Worm (Caenorhabditis elegans) whole organism, young adult: ENCODE data around the gene Y16B4A.2.

Experiments
- B0261.1 ChIP-seq: sonication (generic microtip); optimal IDR thresholded peaks from 2 replicates; lab custom pipeline; 2016; ENCODE audit warnings: mild to moderate bottlenecking, missing genetic modification characterization, moderate library complexity, missing compliant biosample characterization
- C17E4.6 ChIP-seq: fragments of 200-800 bp; sonication (Bioruptor generic); IDR thresholded peaks from 2 replicates; pipeline ENCODE4 v1.3.6; 2022; ENCODE audit warnings: missing genetic modification reagents, missing genetic modification characterization, missing compliant biosample characterization
- D2030.7 ChIP-seq: fragments of 200-800 bp; sonication (Bioruptor generic); IDR thresholded peaks from 2 replicates; pipeline ENCODE4 v1.3.6; 2022; ENCODE audit warnings: missing genetic modification reagents, missing genetic modification characterization, missing compliant biosample characterization
- F33H1.4 ChIP-seq: fragments of 200-800 bp; sonication (Bioruptor generic); IDR thresholded peaks from 2 replicates; pipeline ENCODE4 v1.3.6; 2022; ENCODE audit warnings: missing genetic modification reagents, missing genetic modification characterization, missing compliant biosample characterization
- F37B4.10 ChIP-seq: fragments of 200-800 bp; sonication (Bioruptor generic); IDR thresholded peaks from 2 replicates; pipeline ENCODE4 v1.3.6; 2022; ENCODE audit warnings: missing genetic modification characterization, missing compliant biosample characterization
- F55B11.4 ChIP-seq: sonication (generic microtip); optimal IDR thresholded peaks from 2 replicates; lab custom pipeline; 2016; ENCODE audit warnings: missing compliant biosample characterization, missing genetic modification characterization, borderline replicate concordance; ENCODE audit not compliant: insufficient read depth
- F57A8.1 ChIP-seq: fragments of 200-800 bp; sonication (Bioruptor generic); optimal IDR thresholded peaks from 2 replicates; lab custom pipeline; 2018; ENCODE audit warnings: mild to moderate bottlenecking, missing genetic modification characterization, moderate library complexity, missing compliant biosample characterization
- F57C9.4 ChIP-seq: sonication (generic microtip); optimal IDR thresholded peaks from 2 replicates; lab custom pipeline; 2017; ENCODE audit warnings: mild to moderate bottlenecking, missing genetic modification characterization, missing compliant biosample characterization
- ama-1 ChIP-seq, 3 experiments: fragments of 150-350 bp in 1 of 3; sonication (generic microtip) in 2 of 3; optimal IDR thresholded peaks; 2 replicates each; lab custom pipeline; 2014 to 2018; ENCODE audit warnings: missing biosample characterization in 2 of 3, missing genetic modification characterization in 2 of 3, missing genetic modification reagents in 2 of 3
- bed-2 ChIP-seq: fragments of 200-800 bp; sonication (Bioruptor generic); IDR thresholded peaks from 2 replicates; pipeline ENCODE4 v1.3.6; 2022; ENCODE audit warnings: missing genetic modification reagents, missing genetic modification characterization, missing compliant biosample characterization
- cebp-1 ChIP-seq, 2 experiments: fragments of 200-800 bp in 1 of 2; sonication (Bioruptor generic) in 1 of 2; sonication (generic microtip) in 1 of 2; IDR thresholded peaks in 1 of 2; optimal IDR thresholded peaks in 1 of 2; 2 replicates each; pipeline versions ENCODE4 v1.3.6 to Lab custom; 2017 to 2022; ENCODE audit warnings: missing compliant biosample characterization in 2 of 2, missing genetic modification characterization in 2 of 2, mild to moderate bottlenecking in 1 of 2, missing genetic modification reagents in 1 of 2, moderate library complexity in 1 of 2
- ceh-100 ChIP-seq: fragments of 200-800 bp; sonication (Bioruptor generic); IDR thresholded peaks from 2 replicates; pipeline ENCODE4 v1.3.6; 2022; ENCODE audit warnings: missing genetic modification reagents, missing genetic modification characterization, missing compliant biosample characterization
- chd-7 ChIP-seq: sonication (generic microtip); optimal IDR thresholded peaks from 2 replicates; lab custom pipeline; 2016; ENCODE audit warnings: mild to moderate bottlenecking, missing genetic modification characterization, moderate library complexity, missing compliant biosample characterization
- egl-44 ChIP-seq: fragments of 200-800 bp; sonication (Bioruptor generic); IDR thresholded peaks from 2 replicates; pipeline ENCODE4 v1.3.6; 2022; ENCODE audit warnings: missing genetic modification reagents, missing genetic modification characterization, missing compliant biosample characterization
- hmg-1.2 ChIP-seq: fragments of 200-800 bp; sonication (Bioruptor generic); IDR thresholded peaks from 2 replicates; pipeline ENCODE4 v1.3.6; 2022; ENCODE audit warnings: missing genetic modification reagents, missing genetic modification characterization, missing compliant biosample characterization
- hmg-20 ChIP-seq: fragments of 200-800 bp; sonication (Bioruptor generic); IDR thresholded peaks from 2 replicates; pipeline ENCODE4 v1.3.6; 2022; ENCODE audit warnings: missing genetic modification reagents, missing genetic modification characterization, missing compliant biosample characterization
- lin-35 ChIP-seq, 3 experiments: fragments of 150-350 bp in 2 of 3; sonication (generic microtip) in 1 of 3; optimal IDR thresholded peaks; 2 replicates each; lab custom pipeline; 2014 to 2018; ENCODE audit warnings: missing biosample characterization in 3 of 3, missing genetic modification characterization in 3 of 3, missing genetic modification reagents in 3 of 3
- lir-1 ChIP-seq: fragments of 200-800 bp; sonication (Bioruptor generic); conservative IDR thresholded peaks from 2 replicates; pipeline ENCODE4 v1.3.6; 2022; ENCODE audit warnings: missing genetic modification reagents, missing genetic modification characterization, missing compliant biosample characterization
- mcd-1 ChIP-seq: fragments of 200-800 bp; sonication (Bioruptor generic); IDR thresholded peaks from 2 replicates; pipeline ENCODE4 v1.3.6; 2022; ENCODE audit warnings: missing genetic modification reagents, missing genetic modification characterization, missing compliant biosample characterization
- nhr-27 ChIP-seq: fragments of 200-800 bp; sonication (Bioruptor generic); optimal IDR thresholded peaks from 2 replicates; lab custom pipeline; 2018; ENCODE audit warnings: mild to moderate bottlenecking, missing genetic modification characterization, moderate library complexity, missing compliant biosample characterization
- nhr-80 ChIP-seq: sonication (generic microtip); optimal IDR thresholded peaks from 2 replicates; lab custom pipeline; 2016; ENCODE audit warnings: missing genetic modification characterization, missing compliant biosample characterization
- rec-8 ChIP-seq, 2 experiments: sonication (generic microtip); optimal IDR thresholded peaks; 2 replicates each; lab custom pipeline; 2016; ENCODE audit warnings: mild to moderate bottlenecking in 2 of 2, missing genetic modification characterization in 2 of 2, missing genetic modification reagents in 2 of 2, missing genotype in 2 of 2, missing biosample characterization in 1 of 2, missing compliant biosample characterization in 1 of 2, moderate library complexity in 1 of 2
- repo-1 ChIP-seq: sonication (generic microtip); optimal IDR thresholded peaks from 2 replicates; lab custom pipeline; 2017; ENCODE audit warnings: mild to moderate bottlenecking, missing genetic modification characterization, missing compliant biosample characterization
- rpc-1 ChIP-seq, 2 experiments: fragments of 150-350 bp in 1 of 2; sonication (generic microtip) in 1 of 2; optimal IDR thresholded peaks; 2 replicates each; lab custom pipeline; 2014 to 2018; ENCODE audit warnings: missing biosample characterization in 1 of 2, missing genetic modification characterization in 1 of 2, missing genetic modification reagents in 1 of 2, missing genotype in 1 of 2
- snpc-1.1 ChIP-seq: sonication (generic microtip); optimal IDR thresholded peaks from 2 replicates; lab custom pipeline; 2017; ENCODE audit warnings: missing genetic modification characterization, mild to moderate bottlenecking, missing compliant biosample characterization, antibody characterized with exemption, moderate library complexity, missing genotype, missing genetic modification reagents; ENCODE audit not compliant: insufficient read depth
- snpc-1.3 ChIP-seq: sonication (generic microtip); optimal IDR thresholded peaks from 2 replicates; lab custom pipeline; 2017; ENCODE audit warnings: missing genetic modification characterization, mild to moderate bottlenecking, missing compliant biosample characterization, antibody characterized with exemption, moderate library complexity, missing genotype, missing genetic modification reagents; ENCODE audit not compliant: insufficient read depth
- snpc-4 ChIP-seq, 5 experiments: fragments of 150-350 bp in 1 of 5; sonication (generic microtip) in 4 of 5; optimal IDR thresholded peaks; 2 replicates each; lab custom pipeline; 2014 to 2018; ENCODE audit warnings: missing genetic modification characterization in 5 of 5, missing biosample characterization in 3 of 5, antibody characterized with exemption in 2 of 5, mild to moderate bottlenecking in 2 of 5, missing compliant biosample characterization in 2 of 5, missing genotype in 2 of 5, moderate library complexity in 2 of 5, missing genetic modification reagents in 1 of 5
- sptf-2 ChIP-seq: fragments of 200-800 bp; sonication (Bioruptor generic); optimal IDR thresholded peaks from 2 replicates; lab custom pipeline; 2018; ENCODE audit warnings: mild to moderate bottlenecking, missing genetic modification characterization, missing compliant biosample characterization
- unc-62 ChIP-seq: fragments of 150-350 bp; optimal IDR thresholded peaks from 2 replicates; lab custom pipeline; 2014; ENCODE audit warnings: missing biosample characterization, missing genetic modification reagents, missing genetic modification characterization
- ztf-28 ChIP-seq: fragments of 200-800 bp; sonication (Bioruptor generic); IDR thresholded peaks from 2 replicates; pipeline ENCODE4 v1.3.6; 2022; ENCODE audit warnings: missing genetic modification reagents, missing genetic modification characterization, missing compliant biosample characterization

Gene Y16B4A.2

ce11 chrX:14767813-14768212, 3.8 kb downstream of the Y16B4A.2 start (continued):
- TF ChIP-seq ama-1 (optimal IDR thresholded peaks at IDR 0.05; lab: Kevin White, UChicago) (no peak), ama-1 (GFP tag; optimal IDR thresholded peaks at IDR 0.05; lab: Kevin White, UChicago) (no peak), unc-62 (GFP tag; lab: Kevin White, UChicago) (no peak), bed-2 (GFP tag; lab: Robert Waterston, UW) (no peak), lin-35 (GFP tag; optimal IDR thresholded peaks at IDR 0.05; lab: Kevin White, UChicago) (no peak)
- TF ChIP-seq, all 124 proteins: peak for 3

ce11 chrX:14761021-14761420, 10.6 kb downstream of the Y16B4A.2 start, which contains the start of gene C05G5.5:
C05G5.5 (minus strand) TSS chrX:14761121.
- TF ChIP-seq F55B11.4 (no peak), chd-7 (no peak), repo-1 (tag; lab: Kevin White, UChicago) (no peak), B0261.1 (tag; lab: Kevin White, UChicago) (no peak)

- TF ChIP-seq F57C9.4 (tag; lab: Kevin White, UChicago) (no peak), egl-44 (no peak), rpc-1 (optimal IDR thresholded peaks at IDR 0.05; lab: Kevin White, UChicago) (no peak), rpc-1 (tag; optimal IDR thresholded peaks at IDR 0.05; lab: Kevin White, UChicago) (no peak), F33H1.4 (GFP tag; lab: Robert Waterston, UW) (no peak), ama-1 (optimal IDR thresholded peaks at IDR 0.05; lab: Kevin White, UChicago) (no peak), ama-1 (GFP tag; optimal IDR thresholded peaks at IDR 0.05; lab: Kevin White, UChicago) (no peak), cebp-1 (GFP tag; IDR thresholded peaks at IDR 0.05; lab: Robert Waterston, UW) (no peak), cebp-1 (tag; optimal IDR thresholded peaks at IDR 0.05; lab: Kevin White, UChicago) (no peak), mcd-1 (no peak), F37B4.10 (no peak), rec-8 (tag; optimal IDR thresholded peaks at IDR 0.05; lab: Kevin White, UChicago) (no peak), snpc-1.3 (tag; lab: Kevin White, UChicago) (no peak)
- TF ChIP-seq, all 124 proteins: peak for 0
These were observed 11.5 kb downstream of the Y16B4A.2 start for ce11 chrX:14760166-14760565.

DNA sequence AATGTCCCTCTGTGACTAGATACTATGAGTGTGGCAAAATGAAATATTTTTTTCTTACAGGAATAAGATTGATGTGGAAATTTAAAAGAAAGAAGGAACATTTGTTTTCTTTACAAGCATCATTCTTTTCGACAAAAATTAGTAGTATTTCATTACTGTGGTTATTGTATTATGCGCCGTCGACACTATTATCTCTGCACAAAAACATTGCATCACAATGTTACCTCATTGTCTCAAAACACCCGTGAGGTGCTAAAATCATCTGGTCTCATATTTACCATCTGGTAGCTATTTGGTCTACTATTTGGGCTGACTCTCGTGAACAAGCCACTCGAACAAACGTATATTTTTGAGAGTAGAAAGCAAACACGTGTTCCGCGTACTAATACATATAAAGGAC, 12.1 kb downstream of the Y16B4A.2 start:
- TF ChIP-seq D2030.7 (GFP tag; lab: Robert Waterston, UW) (no peak), ztf-28 (GFP tag; lab: Robert Waterston, UW) (no peak), hmg-20 (GFP tag; lab: Robert Waterston, UW) (no peak), hmg-1.2 (no peak), repo-1 (tag; lab: Kevin White, UChicago) (no peak), nhr-27 (tag; lab: Kevin White, UChicago) (no peak), lir-1 (GFP tag; lab: Robert Waterston, UW) (no peak), C17E4.6 (GFP tag; lab: Robert Waterston, UW) (no peak), nhr-80 (tag; lab: Kevin White, UChicago) (no peak), egl-44 (no peak), F37B4.10 (no peak), F57A8.1 (GFP tag; lab: Kevin White, UChicago) (no peak), ceh-100 (GFP tag; lab: Robert Waterston, UW) (no peak)

DNA sequence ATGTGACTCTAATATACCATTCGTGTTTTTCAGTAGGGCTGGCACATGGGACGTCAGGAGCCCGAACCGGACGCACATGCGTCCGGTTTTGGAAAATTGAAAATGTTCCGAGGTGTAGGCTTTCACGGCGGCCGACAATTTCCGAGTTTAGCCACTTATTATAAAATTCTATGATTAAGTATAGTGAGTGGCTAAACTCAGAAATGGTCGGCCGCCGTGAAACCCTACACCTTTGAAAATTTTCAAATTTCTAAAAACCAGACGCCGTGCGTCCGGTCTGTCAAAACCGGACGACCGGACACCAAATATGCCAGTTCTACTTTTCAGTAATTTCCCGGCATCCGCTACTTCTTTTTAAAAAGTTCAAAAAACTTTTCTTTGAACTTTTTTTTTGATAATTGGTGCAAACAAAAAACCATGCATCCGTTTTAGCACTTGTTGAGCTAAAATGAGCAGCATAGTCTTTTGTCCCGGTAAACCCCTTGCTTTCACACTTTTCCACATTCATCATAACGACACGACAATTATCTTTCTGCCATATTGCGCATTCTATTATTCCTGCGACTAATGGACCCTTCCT, 13.9 kb downstream of the Y16B4A.2 start:
- TF ChIP-seq D2030.7 (GFP tag; lab: Robert Waterston, UW) (no peak), sptf-2 (GFP tag; lab: Kevin White, UChicago) (no peak), hmg-1.2 (peak; percentile 33), snpc-4 (GFP tag; optimal IDR thresholded peaks at IDR 0.05; lab: Kevin White, UChicago) (no peak), snpc-4 (tag; optimal IDR thresholded peaks at IDR 0.05; lab: Kevin White, UChicago) (peak in 3 of 4 experiments; percentile 36 to 88 (median 86)), snpc-1.1 (tag; lab: Kevin White, UChicago) (peak; percentile 1)
- TF ChIP-seq, all 124 proteins: peak for 3
